Worm (Caenorhabditis elegans) whole organism, L4/young adult: Measurements from ENCODE around the gene fbxb-117.

Experiments used
- W03F9.2 ChIP-seq: fragments of 150-350 bp; optimal IDR thresholded peaks from 2 replicates; lab custom pipeline; 2014; ENCODE audit warnings: missing biosample characterization, missing genetic modification characterization
- dao-5 ChIP-seq: sonication (generic microtip); optimal IDR thresholded peaks from 2 replicates; lab custom pipeline; 2016; ENCODE audit warnings: missing genotype, missing genetic modification characterization, moderate library complexity, missing compliant biosample characterization
- him-1 ChIP-seq: sonication (generic microtip); optimal IDR thresholded peaks from 2 replicates; lab custom pipeline; 2016; ENCODE audit warnings: missing genotype, missing genetic modification reagents, missing genetic modification characterization, missing compliant biosample characterization

DNA sequence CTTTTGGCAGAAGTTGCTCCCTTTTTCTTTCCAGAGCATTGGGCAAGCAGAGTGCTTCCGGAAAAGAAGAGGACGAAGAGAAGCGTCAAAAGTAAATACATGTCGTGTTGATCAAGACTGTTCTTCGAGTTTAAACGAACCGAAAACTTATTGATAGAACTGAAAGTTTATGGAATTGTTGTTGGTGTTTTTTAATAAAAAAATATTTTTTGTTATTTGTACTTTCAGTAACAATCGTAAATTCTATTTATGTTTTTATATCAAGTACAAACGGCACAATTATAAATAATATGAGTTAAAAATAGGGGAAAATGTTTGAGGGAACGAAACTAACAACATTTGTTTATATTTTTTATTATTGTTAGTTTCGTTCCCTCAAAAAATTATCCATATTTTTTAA, 24.8 kb upstream of the fbxb-117 start, which contains the start of gene F21D9.3:
- no peak for TF ChIP-seq dao-5
- TF ChIP-seq him-1 (tag; lab: Kevin White, UChicago): no peak
- no peak for TF ChIP-seq W03F9.2
